Worm (Caenorhabditis elegans) whole organism, midembryonic: ENCODE data around the gene nhr-274.

ENCODE experiments used
- T22C8.4 ChIP-seq: fragments of 200-800 bp; sonication (Bioruptor generic); IDR thresholded peaks from 2 replicates; pipeline ENCODE4 v1.3.6; 2022; ENCODE audit warnings: missing genetic modification characterization, missing compliant biosample characterization
- cog-1 ChIP-seq: sonication (generic microtip); optimal IDR thresholded peaks from 2 replicates; lab custom pipeline; 2016; ENCODE audit warnings: missing genetic modification characterization, missing compliant biosample characterization
- flt-1 ChIP-seq: fragments of 200-800 bp; sonication (Bioruptor generic); IDR thresholded peaks from 2 replicates; pipeline ENCODE4 v1.3.6; 2022; ENCODE audit warnings: missing genetic modification characterization, missing compliant biosample characterization
- klf-2 ChIP-seq: fragments of 200-800 bp; sonication (Bioruptor generic); conservative IDR thresholded peaks from 2 replicates; pipeline ENCODE4 v1.3.6; 2022; ENCODE audit warnings: missing genetic modification reagents, missing genetic modification characterization, missing compliant biosample characterization
- med-1 ChIP-seq: sonication (generic microtip); optimal IDR thresholded peaks from 2 replicates; lab custom pipeline; 2017; ENCODE audit warnings: missing genetic modification characterization, mild to moderate bottlenecking, missing compliant biosample characterization, antibody characterized with exemption, missing genetic modification reagents; ENCODE audit not compliant: insufficient read depth
- ref-1 ChIP-seq: fragments of 200-800 bp; sonication (Bioruptor generic); conservative IDR thresholded peaks from 2 replicates; pipeline ENCODE4 v1.3.6; 2022; ENCODE audit warnings: missing genetic modification reagents, missing genetic modification characterization, missing compliant biosample characterization
- tab-1 ChIP-seq: fragments of 200-800 bp; sonication (Bioruptor generic); IDR thresholded peaks from 2 replicates; pipeline ENCODE4 v1.3.6; 2022; ENCODE audit warnings: missing genetic modification characterization, missing compliant biosample characterization
- ztf-23 ChIP-seq: fragments of 200-800 bp; sonication (Bioruptor generic); IDR thresholded peaks from 2 replicates; pipeline ENCODE4 v1.3.6; 2022; ENCODE audit warnings: missing genetic modification reagents, missing genetic modification characterization, missing compliant biosample characterization
- ztf-29 ChIP-seq: fragments of 200-800 bp; sonication (Bioruptor generic); IDR thresholded peaks from 2 replicates; pipeline ENCODE4 v1.3.6; 2022; ENCODE audit warnings: missing genetic modification reagents, missing genetic modification characterization, missing compliant biosample characterization

Gene nhr-274

ce11 chrIV:1600784-1601183 lies 44.3 kb downstream of the nhr-274 start:
- TF ChIP-seq T22C8.4 (GFP tag; lab: Robert Waterston, UW) = no peak
- no peak for TF ChIP-seq tab-1
- TF ChIP-seq flt-1 (GFP tag; lab: Robert Waterston, UW) = no peak
- TF ChIP-seq ztf-23 = no peak
- TF ChIP-seq ztf-29 = no peak
- no peak for TF ChIP-seq cog-1 (tag; lab: Kevin White, UChicago)
- no peak for TF ChIP-seq med-1 (GFP tag; lab: Kevin White, UChicago)
- TF ChIP-seq ref-1 (GFP tag; lab: Robert Waterston, UW) = no peak
- TF ChIP-seq klf-2 (GFP tag; lab: Robert Waterston, UW) = no peak

- TF ChIP-seq ztf-23 = no peak
- no peak for TF ChIP-seq tab-1
- TF ChIP-seq med-1 (GFP tag; lab: Kevin White, UChicago) = no peak
Observed at ce11 chrIV:1597018-1597417, 48.1 kb downstream of the nhr-274 start, which contains the start of gene ced-2. Gene ced-2, plus strand, starts transcription at chrIV:1597318.

- peak; percentile 85 for TF ChIP-seq klf-2 (GFP tag; lab: Robert Waterston, UW)
- peak; percentile 90 for TF ChIP-seq flt-1 (GFP tag; lab: Robert Waterston, UW)
- TF ChIP-seq tab-1 = peak; percentile 81
- TF ChIP-seq cog-1 (tag; lab: Kevin White, UChicago) = peak; percentile 73
- peak; percentile 65; the same call in 1 of the 2 replicates for TF ChIP-seq T22C8.4 (GFP tag; lab: Robert Waterston, UW)
- peak; percentile 79 for TF ChIP-seq med-1 (GFP tag; lab: Kevin White, UChicago)
- no peak for TF ChIP-seq ztf-29
- peak; percentile 67 for TF ChIP-seq ref-1 (GFP tag; lab: Robert Waterston, UW)
- TF ChIP-seq ztf-23 = peak; percentile 93
Observed at ce11 chrIV:1595802-1596201, 49.3 kb downstream of the nhr-274 start, which contains the start of gene npp-8. Gene npp-8, minus strand, starts transcription at chrIV:1595824.
